Fruit fly (Drosophila melanogaster): ENCODE measurements around the gene vig2.

- TF ChIP-seq odd (GFP tag; optimal IDR thresholded peaks at IDR 0.05) = no peak
- TF ChIP-seq Blimp-1 (GFP tag; optimal IDR thresholded peaks at IDR 0.05) = no peak
- no peak for TF ChIP-seq fru (optimal IDR thresholded peaks at IDR 0.05)
- TF ChIP-seq CG6654 (GFP tag; optimal IDR thresholded peaks at IDR 0.05) = no peak
- TF ChIP-seq sr (GFP tag; IDR thresholded peaks at IDR 0.05) = no peak
- TF ChIP-seq Dll (GFP tag; IDR thresholded peaks at IDR 0.05; ENCODE audit: partially characterized antibody) = peak; percentile 86
- peak; percentile 96 for TF ChIP-seq CG17802 (tag; optimal IDR thresholded peaks at IDR 0.05)
- TF ChIP-seq Max (GFP tag; optimal IDR thresholded peaks at IDR 0.05) = no peak
- TF ChIP-seq CG18262 (tag; optimal IDR thresholded peaks at IDR 0.05) = no peak
- TF ChIP-seq tap (tag; optimal IDR thresholded peaks at IDR 0.05) = no peak
- no peak for TF ChIP-seq eyg (GFP tag; optimal IDR thresholded peaks at IDR 0.05)
- no peak for TF ChIP-seq CG12219 (GFP tag; optimal IDR thresholded peaks at IDR 0.05)
- TF ChIP-seq CG14441 (GFP tag; IDR thresholded peaks at IDR 0.05) = no peak
- no peak for TF ChIP-seq aop (GFP tag; IDR thresholded peaks at IDR 0.05)
Observed at dm6 chr3R:25122736-25123211, 399 bp upstream of the vig2 start, which contains the start of the genes CG31510 and TTLL5.
